Worm (Caenorhabditis elegans) whole organism, L2 larva: ENCODE data around the gene Y7A5A.8.

Experiments used
- R02D3.7 ChIP-seq: fragments of 150-350 bp; optimal IDR thresholded peaks from 2 replicates; lab custom pipeline; 2014; ENCODE audit warnings: missing biosample characterization, missing genetic modification characterization
- ZK546.5 ChIP-seq: sonication (generic microtip); optimal IDR thresholded peaks from 2 replicates; lab custom pipeline; 2017; ENCODE audit warnings: missing biosample characterization, missing genetic modification characterization
- ama-1 ChIP-seq: fragments of 150-350 bp; optimal IDR thresholded peaks from 2 replicates; lab custom pipeline; 2018; ENCODE audit warnings: inconsistent platforms
- mab-5 ChIP-seq: fragments of 150-350 bp; optimal IDR thresholded peaks from 2 replicates; lab custom pipeline; 2014; ENCODE audit warnings: missing biosample characterization, missing genetic modification characterization
- nhr-12 ChIP-seq: fragments of 150-350 bp; optimal IDR thresholded peaks from 2 replicates; lab custom pipeline; 2014; ENCODE audit warnings: missing biosample characterization, missing genetic modification characterization
- nhr-23 ChIP-seq: fragments of 150-350 bp; optimal IDR thresholded peaks from 2 replicates; lab custom pipeline; 2014; ENCODE audit warnings: missing biosample characterization, missing genetic modification reagents, missing genetic modification characterization
- nhr-237 ChIP-seq: fragments of 150-350 bp; optimal IDR thresholded peaks from 2 replicates; lab custom pipeline; 2014; ENCODE audit warnings: missing biosample characterization, missing genetic modification characterization
- ztf-4 ChIP-seq: fragments of 150-350 bp; optimal IDR thresholded peaks from 2 replicates; lab custom pipeline; 2014; ENCODE audit warnings: missing biosample characterization, missing genetic modification characterization

DNA sequence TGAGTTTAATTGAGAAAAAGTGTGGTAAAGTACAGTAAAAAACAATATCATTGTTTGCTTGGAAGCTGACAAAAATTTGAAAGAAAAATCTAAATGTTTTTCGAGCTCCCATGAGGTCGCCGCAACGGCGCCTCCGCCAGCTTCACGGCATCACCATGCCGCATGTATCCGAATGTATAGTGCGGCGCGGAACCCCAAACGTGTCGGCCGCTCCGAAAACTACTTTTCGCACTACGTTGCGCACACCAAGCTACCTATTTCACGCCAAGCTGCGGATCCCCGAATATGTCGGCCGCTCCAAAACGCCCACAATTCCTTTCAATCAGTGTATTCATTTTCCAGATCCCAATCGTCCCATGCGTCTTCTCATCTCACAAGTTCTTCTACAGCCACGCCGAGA, 28.7 kb downstream of the Y7A5A.8 start:
- TF ChIP-seq nhr-237 (tag; lab: Kevin White, UChicago) (no peak), ama-1 (lab: Kevin White, UChicago) (no peak), ztf-4 (tag; lab: Kevin White, UChicago) (no peak), R02D3.7 (tag; lab: Kevin White, UChicago) (no peak), ZK546.5 (tag; lab: Kevin White, UChicago) (no peak), nhr-23 (tag; lab: Kevin White, UChicago) (no peak), mab-5 (tag; lab: Kevin White, UChicago) (no peak), nhr-12 (tag; lab: Kevin White, UChicago) (no peak)
